Worm (Caenorhabditis elegans) whole organism, mixed stage, embryonic: Measurements from ENCODE around the gene C14H10.3.

ENCODE experiments used
- ceh-83 ChIP-seq: fragments of 200-800 bp; sonication (Bioruptor generic); optimal IDR thresholded peaks from 2 replicates; lab custom pipeline; 2018; ENCODE audit warnings: mild to moderate bottlenecking, missing genetic modification characterization, missing compliant biosample characterization
- cnd-1 ChIP-seq: fragments of 200-800 bp; sonication (Bioruptor generic); optimal IDR thresholded peaks from 2 replicates; lab custom pipeline; 2018; ENCODE audit warnings: mild to moderate bottlenecking, missing genetic modification characterization, missing compliant biosample characterization
- flh-1 ChIP-seq: fragments of 200-800 bp; sonication (Bioruptor generic); optimal IDR thresholded peaks from 2 replicates; lab custom pipeline; 2018; ENCODE audit warnings: mild to moderate bottlenecking, missing genetic modification characterization, moderate library complexity, missing compliant biosample characterization
- lsy-2 ChIP-seq: fragments of 150-350 bp; optimal IDR thresholded peaks from 2 replicates; lab custom pipeline; 2014; ENCODE audit warnings: missing biosample characterization, missing genetic modification characterization
- nhr-237 ChIP-seq: fragments of 150-350 bp; optimal IDR thresholded peaks from 2 replicates; lab custom pipeline; 2014; ENCODE audit warnings: missing biosample characterization, missing genetic modification characterization
- nhr-28 ChIP-seq: fragments of 150-350 bp; optimal IDR thresholded peaks from 2 replicates; lab custom pipeline; 2014; ENCODE audit warnings: missing biosample characterization, missing genetic modification characterization
- sptf-1 ChIP-seq: sonication (generic microtip); optimal IDR thresholded peaks from 2 replicates; lab custom pipeline; 2017; ENCODE audit warnings: mild to moderate bottlenecking, missing genetic modification characterization, moderate library complexity, missing compliant biosample characterization

ce11 chrX:10225845-10226244, 2.1 kb downstream of the C14H10.3 start:
- no peak for TF ChIP-seq flh-1
- no peak for TF ChIP-seq cnd-1
- TF ChIP-seq nhr-28 (tag; lab: Kevin White, UChicago) = no peak
- no peak for TF ChIP-seq nhr-237 (tag; lab: Kevin White, UChicago)
- no peak for TF ChIP-seq ceh-83
- TF ChIP-seq sptf-1 (tag; lab: Kevin White, UChicago) = no peak
- TF ChIP-seq lsy-2 = no peak
